Fruit fly (Drosophila melanogaster) Kc167 (cell line): ENCODE data around the gene CG9259.

Experiments used
- h ChIP-seq: fragments of >200 bp; optimal IDR thresholded peaks from 3 replicates; lab custom pipeline; 2018; ENCODE audit warnings: missing external identifiers
- insv ChIP-seq: fragments of >200 bp; optimal IDR thresholded peaks from 3 replicates; lab custom pipeline; 2018; ENCODE audit warnings: missing external identifiers
- psq ChIP-seq: fragments of >200 bp; optimal IDR thresholded peaks from 2 replicates; lab custom pipeline; 2017; ENCODE audit warnings: missing external identifiers

- no peak for TF ChIP-seq insv (lab: Kevin White, UChicago)
- no peak for TF ChIP-seq h
- TF ChIP-seq psq (lab: Kevin White, UChicago): no peak
Observed at dm6 chr2L:21062611-21063010, 26.6 kb upstream of the CG9259 start.
